Worm (Caenorhabditis elegans) whole organism, late embryonic: Measurements from ENCODE around the gene mltn-5.

Source experiments
- C38D4.7 ChIP-seq: fragments of 200-800 bp; sonication (Bioruptor generic); optimal IDR thresholded peaks from 2 replicates; lab custom pipeline; 2018; ENCODE audit warnings: mild to moderate bottlenecking, missing genetic modification characterization, moderate library complexity, missing compliant biosample characterization
- K02D7.2 ChIP-seq: sonication (generic microtip); optimal IDR thresholded peaks from 2 replicates; lab custom pipeline; 2017; ENCODE audit warnings: mild to moderate bottlenecking, missing genetic modification characterization, missing compliant biosample characterization
- T23F11.4 ChIP-seq: fragments of 200-800 bp; sonication (Bioruptor generic); optimal IDR thresholded peaks from 2 replicates; lab custom pipeline; 2018; ENCODE audit warnings: mild to moderate bottlenecking, missing genetic modification characterization, missing compliant biosample characterization
- ama-1 ChIP-seq: fragments of 150-350 bp; optimal IDR thresholded peaks from 2 replicates; lab custom pipeline; 2014
- ceh-14 ChIP-seq: sonication (generic microtip); optimal IDR thresholded peaks from 2 replicates; lab custom pipeline; 2016; ENCODE audit warnings: missing genotype, missing genetic modification characterization, missing compliant biosample characterization
- ceh-19 ChIP-seq: fragments of 200-800 bp; sonication (Bioruptor generic); optimal IDR thresholded peaks from 2 replicates; lab custom pipeline; 2018; ENCODE audit warnings: mild to moderate bottlenecking, missing genetic modification characterization, missing compliant biosample characterization
- ceh-2 ChIP-seq: sonication (generic microtip); optimal IDR thresholded peaks from 2 replicates; lab custom pipeline; 2016; ENCODE audit warnings: missing genotype, missing genetic modification characterization, missing compliant biosample characterization
- ceh-22 ChIP-seq: sonication (generic microtip); optimal IDR thresholded peaks from 2 replicates; lab custom pipeline; 2017; ENCODE audit warnings: missing biosample characterization, missing genetic modification characterization
- ceh-30 ChIP-seq: fragments of 150-350 bp; optimal IDR thresholded peaks from 2 replicates; lab custom pipeline; 2014; ENCODE audit warnings: missing biosample characterization, missing genetic modification characterization
- ceh-34 ChIP-seq: sonication (generic microtip); optimal IDR thresholded peaks from 2 replicates; lab custom pipeline; 2016; ENCODE audit warnings: mild to moderate bottlenecking, missing genetic modification characterization, missing compliant biosample characterization
- ceh-45 ChIP-seq: fragments of 200-800 bp; sonication (Bioruptor generic); IDR thresholded peaks from 2 replicates; pipeline ENCODE4 v1.3.6; 2022; ENCODE audit warnings: missing genetic modification reagents, missing genetic modification characterization, missing compliant biosample characterization
- ceh-48 ChIP-seq: sonication (generic microtip); optimal IDR thresholded peaks from 2 replicates; lab custom pipeline; 2016; ENCODE audit warnings: missing genetic modification characterization, inconsistent platforms, missing compliant biosample characterization
- ceh-6 ChIP-seq: fragments of 200-800 bp; sonication (Bioruptor generic); optimal IDR thresholded peaks from 2 replicates; lab custom pipeline; 2018; ENCODE audit warnings: mild to moderate bottlenecking, missing genetic modification characterization, missing compliant biosample characterization
- ceh-9 ChIP-seq: sonication (generic microtip); optimal IDR thresholded peaks from 2 replicates; lab custom pipeline; 2016; ENCODE audit warnings: mild to moderate bottlenecking, missing genetic modification characterization, inconsistent platforms, missing compliant biosample characterization
- che-1 ChIP-seq: sonication (generic microtip); optimal IDR thresholded peaks from 2 replicates; lab custom pipeline; 2016; ENCODE audit warnings: mild to moderate bottlenecking, missing genetic modification characterization, missing compliant biosample characterization
- dmd-4 ChIP-seq: sonication (generic microtip); optimal IDR thresholded peaks from 2 replicates; lab custom pipeline; 2016; ENCODE audit warnings: borderline replicate concordance, missing genetic modification characterization, missing compliant biosample characterization
- dve-1 ChIP-seq: sonication (generic microtip); optimal IDR thresholded peaks from 2 replicates; lab custom pipeline; 2017; ENCODE audit warnings: antibody characterized with exemption, mild to moderate bottlenecking, missing genetic modification characterization, missing compliant biosample characterization
- fax-1 ChIP-seq: sonication (generic microtip); optimal IDR thresholded peaks from 2 replicates; lab custom pipeline; 2016; ENCODE audit warnings: missing genotype, missing genetic modification characterization, missing compliant biosample characterization
- fkh-6 ChIP-seq: sonication (generic microtip); optimal IDR thresholded peaks from 2 replicates; lab custom pipeline; 2016; ENCODE audit warnings: missing genetic modification characterization, missing compliant biosample characterization
- gmeb-2 ChIP-seq: sonication (generic microtip); optimal IDR thresholded peaks from 2 replicates; lab custom pipeline; 2016; ENCODE audit warnings: missing genetic modification characterization, inconsistent platforms, missing compliant biosample characterization
- hlh-30 ChIP-seq: sonication (generic microtip); optimal IDR thresholded peaks from 2 replicates; lab custom pipeline; 2017; ENCODE audit warnings: antibody characterized with exemption, missing genetic modification characterization, missing compliant biosample characterization; ENCODE audit not compliant: insufficient read depth
- hlh-6 ChIP-seq: sonication (generic microtip); optimal IDR thresholded peaks from 2 replicates; lab custom pipeline; 2016; ENCODE audit warnings: missing genotype, missing genetic modification characterization, missing compliant biosample characterization
- hlh-8 ChIP-seq: sonication (generic microtip); optimal IDR thresholded peaks from 2 replicates; lab custom pipeline; 2016; ENCODE audit warnings: missing genotype, missing genetic modification characterization, missing compliant biosample characterization
- lim-6 ChIP-seq: sonication (generic microtip); optimal IDR thresholded peaks from 2 replicates; lab custom pipeline; 2016; ENCODE audit warnings: missing genetic modification characterization, missing compliant biosample characterization
- nfya-1 ChIP-seq: sonication (generic microtip); optimal IDR thresholded peaks from 2 replicates; lab custom pipeline; 2017; ENCODE audit warnings: missing genetic modification characterization, mild to moderate bottlenecking, missing compliant biosample characterization, antibody characterized with exemption, moderate library complexity
- nhr-11 ChIP-seq: fragments of 150-350 bp; optimal IDR thresholded peaks from 2 replicates; lab custom pipeline; 2014; ENCODE audit warnings: missing biosample characterization, missing genetic modification characterization
- nhr-232 ChIP-seq: sonication (generic microtip); optimal IDR thresholded peaks from 2 replicates; lab custom pipeline; 2016; ENCODE audit warnings: missing genetic modification characterization, missing compliant biosample characterization
- odd-2 ChIP-seq: sonication (generic microtip); optimal IDR thresholded peaks from 2 replicates; lab custom pipeline; 2017; ENCODE audit warnings: antibody characterized with exemption, mild to moderate bottlenecking, missing genetic modification characterization, missing compliant biosample characterization
- pha-2 ChIP-seq: sonication (generic microtip); optimal IDR thresholded peaks from 2 replicates; lab custom pipeline; 2017; ENCODE audit warnings: mild to moderate bottlenecking, missing genetic modification characterization, missing compliant biosample characterization
- sdc-2 ChIP-seq: sonication (generic microtip); optimal IDR thresholded peaks from 2 replicates; lab custom pipeline; 2016; ENCODE audit warnings: missing genotype, missing genetic modification characterization, missing compliant biosample characterization
- sox-2 ChIP-seq: fragments of 200-800 bp; sonication (Bioruptor generic); IDR thresholded peaks from 2 replicates; pipeline ENCODE4 v1.3.6; 2022; ENCODE audit warnings: missing genetic modification reagents, missing genetic modification characterization, missing compliant biosample characterization
- syd-9 ChIP-seq: sonication (generic microtip); optimal IDR thresholded peaks from 2 replicates; lab custom pipeline; 2016; ENCODE audit warnings: mild to moderate bottlenecking, missing genetic modification characterization, moderate library complexity, missing compliant biosample characterization
- tbx-7 ChIP-seq: sonication (generic microtip); optimal IDR thresholded peaks from 2 replicates; lab custom pipeline; 2016; ENCODE audit warnings: missing genotype, missing genetic modification characterization, missing compliant biosample characterization
- ttx-3 ChIP-seq: sonication (generic microtip); optimal IDR thresholded peaks from 2 replicates; lab custom pipeline; 2016; ENCODE audit warnings: missing genetic modification reagents, missing genetic modification characterization, missing compliant biosample characterization
- unc-55 ChIP-seq: sonication (generic microtip); optimal IDR thresholded peaks from 2 replicates; lab custom pipeline; 2017; ENCODE audit warnings: missing biosample characterization, missing genetic modification reagents, missing genetic modification characterization
- unc-86 ChIP-seq: sonication (generic microtip); optimal IDR thresholded peaks from 2 replicates; lab custom pipeline; 2016; ENCODE audit warnings: missing genetic modification characterization, missing compliant biosample characterization

mltn-5 gene

DNA sequence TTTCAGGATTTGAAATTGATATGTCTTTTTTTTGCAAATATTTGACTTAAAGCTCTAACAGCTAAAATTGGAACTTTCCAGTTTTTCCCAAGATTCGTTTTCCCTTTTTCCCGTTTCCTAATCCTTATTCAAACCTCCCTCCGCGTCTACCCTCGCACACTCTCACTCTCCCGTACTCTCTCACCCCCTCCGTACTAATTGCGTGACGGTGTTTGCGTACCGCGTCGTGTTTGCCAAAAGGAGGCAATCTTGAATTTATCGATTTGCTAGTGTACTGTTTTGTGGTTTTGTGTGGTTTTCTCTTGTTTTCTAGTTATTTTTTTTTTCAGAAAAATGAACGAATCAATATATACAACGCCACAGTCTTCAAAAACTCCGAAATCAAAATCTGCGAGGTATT, 16.4 kb upstream of the mltn-5 start, which contains the start of gene citk-1 (continued):
- no peak for TF ChIP-seq ceh-9 (tag; lab: Kevin White, UChicago)
- TF ChIP-seq fax-1 (tag; lab: Kevin White, UChicago) = no peak
- no peak for TF ChIP-seq ceh-19 (GFP tag; lab: Kevin White, UChicago)
- TF ChIP-seq ceh-48 (tag; lab: Kevin White, UChicago) = peak; percentile 71
- peak; percentile 19 for TF ChIP-seq ceh-2 (tag; lab: Kevin White, UChicago)
- no peak for TF ChIP-seq lim-6 (tag; lab: Kevin White, UChicago)
- TF ChIP-seq che-1 (tag; lab: Kevin White, UChicago) = no peak
- no peak for TF ChIP-seq K02D7.2 (tag; lab: Kevin White, UChicago)
- no peak for TF ChIP-seq T23F11.4
- no peak for TF ChIP-seq odd-2 (tag; lab: Kevin White, UChicago)
- TF ChIP-seq hlh-8 (tag; lab: Kevin White, UChicago) = no peak
- no peak for TF ChIP-seq sox-2
- peak; percentile 22 for TF ChIP-seq ceh-34 (tag; lab: Kevin White, UChicago)
- peak; percentile 20 for TF ChIP-seq hlh-6 (tag; lab: Kevin White, UChicago)
- no peak for TF ChIP-seq ttx-3 (tag; lab: Kevin White, UChicago)
- no peak for TF ChIP-seq ceh-6 (GFP tag; lab: Kevin White, UChicago)
- no peak for TF ChIP-seq unc-55
- no peak for TF ChIP-seq tbx-7
- no peak for TF ChIP-seq sdc-2 (tag; lab: Kevin White, UChicago)
- no peak for TF ChIP-seq gmeb-2 (tag; lab: Kevin White, UChicago)
- peak; percentile 78 for TF ChIP-seq nfya-1
- no peak for TF ChIP-seq pha-2 (tag; lab: Kevin White, UChicago)
- TF ChIP-seq C38D4.7 (GFP tag; lab: Kevin White, UChicago) = no peak
- TF ChIP-seq fkh-6 (tag; lab: Kevin White, UChicago) = no peak
- TF ChIP-seq ceh-14 (tag; lab: Kevin White, UChicago) = peak; percentile 57
- TF ChIP-seq hlh-30 (tag; lab: Kevin White, UChicago) = peak; percentile 24
- peak; percentile 9 for TF ChIP-seq dve-1

DNA sequence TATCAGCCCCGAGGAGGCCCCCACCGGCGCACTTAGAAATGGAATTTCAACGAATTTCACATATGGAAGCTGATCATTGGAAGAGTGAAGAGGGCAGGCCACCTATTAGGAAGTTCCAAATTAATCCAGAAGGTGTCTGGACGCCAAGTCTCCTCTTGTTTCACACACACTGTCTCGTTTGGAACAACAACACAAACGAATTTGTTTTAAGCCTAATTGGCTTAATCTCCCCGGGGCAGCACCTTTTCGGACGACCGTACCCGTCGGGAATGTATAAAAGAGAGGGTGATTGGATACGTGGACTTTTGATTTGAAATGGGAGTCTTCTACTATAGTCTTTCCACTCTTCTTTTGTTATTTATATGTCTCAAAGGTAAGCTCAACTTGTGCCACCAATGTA, 9.0 kb upstream of the mltn-5 start, which contains the start of gene mltn-3:
Gene mltn-3, plus strand, starts transcription at position 301 of the 400 bp plus-strand sequence.
- TF ChIP-seq ceh-22 (tag; lab: Kevin White, UChicago) (no peak), hlh-6 (tag; lab: Kevin White, UChicago) (no peak), fax-1 (tag; lab: Kevin White, UChicago) (no peak)

- no peak for TF ChIP-seq che-1 (tag; lab: Kevin White, UChicago)
- TF ChIP-seq dmd-4 (tag; lab: Kevin White, UChicago) = no peak
- TF ChIP-seq ceh-48 (tag; lab: Kevin White, UChicago) = no peak
- TF ChIP-seq nhr-11 = no peak
- TF ChIP-seq syd-9 (tag; lab: Kevin White, UChicago) = no peak
- TF ChIP-seq T23F11.4 = no peak
- no peak for TF ChIP-seq ceh-45
- TF ChIP-seq ceh-30 = no peak
- no peak for TF ChIP-seq sdc-2 (tag; lab: Kevin White, UChicago)
- no peak for TF ChIP-seq ceh-6 (GFP tag; lab: Kevin White, UChicago)
- no peak for TF ChIP-seq nfya-1
- TF ChIP-seq hlh-6 (tag; lab: Kevin White, UChicago) = no peak
These were observed 5.9 kb upstream of the mltn-5 start for ce11 chrII:13919100-13919499.

ce11 chrII:13931944-13932343, 6.9 kb downstream of the mltn-5 start, which contains the start of gene hot-3:
Gene hot-3 (minus strand): TSS chrII:13932044.
- no peak for TF ChIP-seq ceh-14 (tag; lab: Kevin White, UChicago)
- no peak for TF ChIP-seq ama-1
- TF ChIP-seq lim-6 (tag; lab: Kevin White, UChicago) = no peak
- no peak for TF ChIP-seq ceh-19 (GFP tag; lab: Kevin White, UChicago)
- TF ChIP-seq T23F11.4 = no peak
- TF ChIP-seq unc-86 = no peak
- no peak for TF ChIP-seq nfya-1
- no peak for TF ChIP-seq nhr-232 (tag; lab: Kevin White, UChicago)
